Worm (Caenorhabditis elegans): Measurements from ENCODE around the gene F46C5.10.

- TF ChIP-seq lir-3 (tag; optimal IDR thresholded peaks at IDR 0.05; ENCODE audit: poor library complexity) (no peak), mef-2 (tag; optimal IDR thresholded peaks at IDR 0.05) (no peak), skn-1 (tag; optimal IDR thresholded peaks at IDR 0.05) (no peak), ceh-82 (tag; optimal IDR thresholded peaks at IDR 0.05) (no peak), lsy-2 (tag; optimal IDR thresholded peaks at IDR 0.05) (no peak)
These were observed 7.0 kb downstream of the F46C5.10 start for ce11 chrII:8811825-8812224.

Measured in whole organism, L1 larva.